Worm (Caenorhabditis elegans) whole organism, late embryonic: Measurements from ENCODE around the gene K09F6.6.
"Not testable (repeated sequence)": the region's sequence is repeated elsewhere in the genome, so short reads cannot be mapped to it uniquely, and the experiment has no call there.

Experiments used
- ceh-2 ChIP-seq: sonication (generic microtip); optimal IDR thresholded peaks from 2 replicates; lab custom pipeline; 2016; ENCODE audit warnings: missing genotype, missing genetic modification characterization, missing compliant biosample characterization
- ceh-45 ChIP-seq: fragments of 200-800 bp; sonication (Bioruptor generic); IDR thresholded peaks from 2 replicates; pipeline ENCODE4 v1.3.6; 2022; ENCODE audit warnings: missing genetic modification reagents, missing genetic modification characterization, missing compliant biosample characterization
- ceh-6 ChIP-seq: fragments of 200-800 bp; sonication (Bioruptor generic); optimal IDR thresholded peaks from 2 replicates; lab custom pipeline; 2018; ENCODE audit warnings: mild to moderate bottlenecking, missing genetic modification characterization, missing compliant biosample characterization
- che-1 ChIP-seq: sonication (generic microtip); optimal IDR thresholded peaks from 2 replicates; lab custom pipeline; 2016; ENCODE audit warnings: mild to moderate bottlenecking, missing genetic modification characterization, missing compliant biosample characterization
- nhr-11 ChIP-seq: fragments of 150-350 bp; optimal IDR thresholded peaks from 2 replicates; lab custom pipeline; 2014; ENCODE audit warnings: missing biosample characterization, missing genetic modification characterization
- npax-4 ChIP-seq: sonication (generic microtip); optimal IDR thresholded peaks from 2 replicates; lab custom pipeline; 2016; ENCODE audit warnings: missing genetic modification characterization, missing compliant biosample characterization
- odd-2 ChIP-seq: sonication (generic microtip); optimal IDR thresholded peaks from 2 replicates; lab custom pipeline; 2017; ENCODE audit warnings: antibody characterized with exemption, mild to moderate bottlenecking, missing genetic modification characterization, missing compliant biosample characterization
- sox-4 ChIP-seq: sonication (generic microtip); optimal IDR thresholded peaks from 2 replicates; lab custom pipeline; 2017; ENCODE audit warnings: mild to moderate bottlenecking, missing genetic modification characterization, inconsistent platforms, missing compliant biosample characterization
- unc-86 ChIP-seq: sonication (generic microtip); optimal IDR thresholded peaks from 2 replicates; lab custom pipeline; 2016; ENCODE audit warnings: missing genetic modification characterization, missing compliant biosample characterization

K09F6.6 gene

ce11 chrII:2232429-2232828 lies 46.7 kb downstream of the K09F6.6 start, which contains the start of gene F54A3.6:
TSS of gene F54A3.6 (minus strand) at chrII:2232470.
- not testable (repeated sequence) for TF ChIP-seq odd-2 (tag; lab: Kevin White, UChicago); unc-86 (tag; lab: Kevin White, UChicago); ceh-45 (GFP tag; lab: Robert Waterston, UW)

ce11 chrII:2230368-2230767 lies 48.7 kb downstream of the K09F6.6 start:
- TF ChIP-seq ceh-45 (GFP tag; lab: Robert Waterston, UW) (no peak), che-1 (tag; lab: Kevin White, UChicago) (no peak), unc-86 (tag; lab: Kevin White, UChicago) (no peak), odd-2 (tag; lab: Kevin White, UChicago) (no peak), ceh-6 (GFP tag; lab: Kevin White, UChicago) (no peak), nhr-11 (no peak), sox-4 (no peak), npax-4 (tag; lab: Kevin White, UChicago) (no peak), ceh-2 (tag; lab: Kevin White, UChicago) (no peak)
